Worm (Caenorhabditis elegans) whole organism, dauer: ENCODE results near the gene B0198.2.

Experiments used
- unc-62 ChIP-seq: sonication (generic microtip); optimal IDR thresholded peaks from 2 replicates; lab custom pipeline; 2017; ENCODE audit warnings: missing biosample characterization, missing genetic modification reagents, missing genetic modification characterization

B0198.2 gene

DNA sequence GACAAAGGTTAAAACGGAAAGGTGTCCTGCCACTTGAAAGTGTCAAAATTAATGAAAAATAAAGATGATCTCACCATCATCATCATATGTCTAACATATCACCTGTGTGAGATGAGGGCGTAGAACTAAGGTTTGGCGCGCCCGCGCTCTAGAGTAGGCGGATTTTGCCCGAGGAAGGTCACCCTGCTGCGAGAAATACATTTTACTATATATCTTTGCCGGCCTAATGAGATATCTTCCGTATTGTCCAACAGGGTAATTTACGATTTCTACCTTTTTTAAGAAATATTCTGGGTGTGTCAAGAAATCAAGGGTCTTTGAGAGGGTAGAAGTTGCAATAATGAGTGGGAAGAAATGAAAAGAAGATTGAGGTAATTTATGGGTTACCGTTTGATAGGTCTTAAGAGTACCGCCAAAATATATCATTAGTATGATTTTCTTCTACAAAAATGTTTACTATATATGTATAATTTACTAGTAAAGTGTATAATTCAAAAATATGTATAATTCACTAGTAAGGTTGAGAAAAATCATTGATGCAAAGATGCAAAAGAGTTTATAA lies 17.6 kb upstream of the B0198.2 start:
- no peak for TF ChIP-seq unc-62

DNA sequence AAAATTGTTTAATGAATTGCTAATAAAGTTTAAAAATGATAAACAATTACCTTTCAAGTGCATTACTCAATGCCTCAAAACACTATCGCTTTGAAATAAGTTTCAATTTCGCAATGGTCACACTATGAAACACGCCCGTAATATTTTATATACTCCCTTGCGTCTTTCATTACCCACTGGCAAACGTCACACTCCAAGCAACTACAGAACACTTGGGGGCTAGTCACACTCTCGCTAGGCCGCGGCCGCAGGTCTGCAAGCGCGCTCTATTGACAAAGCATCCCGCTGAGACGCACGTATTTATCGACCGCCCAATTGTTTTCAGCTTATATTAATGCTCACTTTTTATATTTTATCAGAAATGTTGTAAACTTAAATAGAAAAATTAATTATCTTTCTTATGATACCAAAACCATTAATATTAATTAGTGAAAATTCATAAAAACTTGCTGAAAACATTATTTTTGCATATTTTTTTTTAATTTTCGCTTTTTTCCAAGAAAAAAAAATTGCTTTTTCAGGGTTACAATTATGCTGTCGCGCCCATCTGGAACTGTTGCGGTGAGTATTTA lies 7.5 kb upstream of the B0198.2 start, which contains the start of the genes nmat-1 and ucr-2.1:
Gene nmat-1, minus strand, starts transcription at position 136 of the 572 bp plus-strand sequence.
Gene ucr-2.1, plus strand, starts transcription at position 522 of the 572 bp plus-strand sequence.
- TF ChIP-seq unc-62: no peak

DNA sequence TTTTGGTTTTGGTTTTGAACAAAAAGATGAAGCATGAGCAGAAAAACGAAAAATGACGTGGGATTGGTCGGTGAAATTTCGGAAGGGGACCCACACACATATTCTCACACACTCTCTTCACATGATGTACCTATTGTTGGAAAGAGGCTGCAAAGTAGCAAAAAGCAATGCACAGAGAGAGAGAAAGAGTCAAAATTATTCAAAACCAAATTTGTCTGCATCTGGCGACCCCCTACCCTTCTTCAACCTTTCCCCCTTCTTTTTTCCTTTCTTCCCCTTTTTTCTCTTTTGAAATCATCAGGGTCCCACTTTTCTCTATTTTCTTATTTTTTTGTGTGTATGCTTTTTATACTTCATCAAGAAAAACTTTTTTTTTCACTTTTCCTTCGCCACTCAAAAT lies 4.1 kb upstream of the B0198.2 start:
- TF ChIP-seq unc-62: no peak

DNA sequence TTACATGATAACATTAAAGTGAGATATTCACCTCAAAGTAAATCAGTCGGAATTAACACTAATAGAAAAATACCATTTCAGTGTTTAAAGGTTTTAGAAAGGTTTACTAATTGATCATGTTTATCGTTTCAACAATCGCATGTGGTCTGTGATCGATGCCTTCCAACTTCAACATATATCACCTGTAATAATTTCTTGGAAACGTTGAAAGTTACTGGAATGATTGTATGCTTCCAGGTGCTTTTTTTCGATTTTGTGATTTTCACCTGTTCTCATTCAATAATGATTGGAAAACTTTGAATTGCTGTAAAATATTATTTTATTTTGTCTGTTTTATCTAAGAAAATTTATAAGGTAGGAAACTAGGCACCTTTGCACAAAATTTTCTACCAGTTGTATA lies 3.0 kb upstream of the B0198.2 start:
- TF ChIP-seq unc-62: no peak

DNA sequence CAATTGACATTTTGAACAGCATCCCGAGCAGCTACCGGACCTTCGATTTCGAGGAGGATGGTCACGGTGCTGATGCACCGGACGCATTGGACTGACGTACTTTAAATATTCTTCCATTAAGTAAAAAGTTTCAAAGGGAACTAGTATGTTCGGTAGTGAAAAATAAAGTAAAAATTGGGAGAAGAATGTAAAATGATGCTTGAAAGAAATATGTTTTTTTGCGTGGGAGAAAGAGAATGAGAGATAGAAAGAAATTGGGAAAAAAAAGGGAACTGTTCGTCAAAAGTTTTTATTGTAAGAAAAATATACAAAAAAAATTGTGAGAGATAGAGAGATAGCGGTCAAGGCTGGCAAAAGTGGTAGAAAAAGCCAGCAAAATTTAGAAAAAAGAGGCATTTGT lies 8.4 kb downstream of the B0198.2 start, which contains the start of gene tsp-20:
Gene tsp-20, minus strand, starts transcription at position 101 of the 400 bp plus-strand sequence.
- TF ChIP-seq unc-62: no peak

DNA sequence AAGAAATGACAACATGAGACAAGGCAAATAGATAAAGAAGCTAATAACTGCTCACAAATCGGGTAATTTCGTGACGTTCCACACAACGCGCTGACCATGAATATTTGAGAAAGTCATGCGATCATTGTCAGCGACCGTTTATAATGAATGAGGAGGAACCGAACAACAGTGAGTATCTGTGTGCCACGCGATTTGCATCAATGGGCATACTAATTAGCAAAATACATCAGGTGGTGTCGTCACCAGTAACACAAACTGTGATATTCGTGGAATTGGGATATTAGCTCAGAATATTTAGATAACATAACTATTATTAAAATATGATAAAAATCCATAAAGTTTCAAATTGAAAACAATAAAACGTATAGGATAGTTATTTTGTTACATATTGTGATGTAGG lies 9.1 kb downstream of the B0198.2 start:
- TF ChIP-seq unc-62: no peak

DNA sequence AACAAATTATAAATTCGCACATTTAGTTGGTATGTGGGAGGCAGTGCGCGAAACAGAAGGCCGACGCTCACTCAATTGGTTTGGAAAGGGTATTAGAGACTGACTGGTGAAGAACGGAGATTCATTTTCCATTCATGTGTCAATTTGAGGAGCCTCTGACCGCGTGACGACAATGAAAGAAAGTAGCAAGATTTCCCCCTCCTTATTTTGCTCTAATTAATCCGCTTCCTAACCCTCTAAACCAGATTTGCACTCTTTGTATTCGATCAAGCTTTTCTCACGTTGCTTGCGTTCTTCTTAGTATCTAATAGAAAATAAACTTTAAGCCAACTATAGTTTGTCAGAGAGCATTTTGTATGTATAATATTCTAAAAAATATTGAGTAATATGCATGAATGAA lies 10.6 kb downstream of the B0198.2 start:
- TF ChIP-seq unc-62: no peak

DNA sequence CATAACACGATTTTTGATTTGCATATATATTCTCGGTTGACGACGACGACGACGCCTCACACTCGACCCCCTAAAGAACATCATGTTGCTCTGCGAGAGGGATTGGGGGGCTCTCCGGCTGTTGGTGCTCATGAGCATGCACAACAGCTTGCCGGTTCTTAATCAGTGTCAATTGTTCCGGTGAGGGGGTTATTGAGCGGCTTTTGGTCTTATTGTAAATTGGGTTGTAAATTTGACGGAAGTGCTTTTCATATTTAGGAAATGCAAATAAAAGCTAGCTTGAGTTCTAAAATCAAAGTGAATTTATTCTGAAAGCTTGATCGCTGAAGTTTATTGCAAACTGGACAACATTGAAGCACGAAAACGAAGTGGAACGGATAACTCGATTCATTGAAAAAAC lies 12.4 kb downstream of the B0198.2 start:
- TF ChIP-seq unc-62: no peak

DNA sequence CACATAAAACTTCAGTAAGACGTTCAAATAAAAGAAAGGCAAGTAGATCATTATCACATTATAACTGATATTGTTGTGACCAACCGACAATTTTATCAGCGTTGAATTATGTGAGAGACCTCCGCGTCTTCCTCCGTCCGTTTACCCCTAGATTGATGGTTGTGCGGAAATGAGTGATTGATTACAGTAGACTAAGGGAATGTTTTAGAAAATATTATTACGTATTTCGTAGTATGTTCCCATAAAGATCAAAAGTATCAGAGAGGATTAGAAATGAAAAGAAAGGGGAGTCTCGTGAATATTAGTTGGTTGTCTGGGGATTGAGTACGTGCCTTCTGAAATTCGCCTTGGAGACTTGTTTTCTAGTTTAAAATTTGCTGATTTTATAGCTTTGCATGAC lies 13.2 kb downstream of the B0198.2 start:
- no peak for TF ChIP-seq unc-62

DNA sequence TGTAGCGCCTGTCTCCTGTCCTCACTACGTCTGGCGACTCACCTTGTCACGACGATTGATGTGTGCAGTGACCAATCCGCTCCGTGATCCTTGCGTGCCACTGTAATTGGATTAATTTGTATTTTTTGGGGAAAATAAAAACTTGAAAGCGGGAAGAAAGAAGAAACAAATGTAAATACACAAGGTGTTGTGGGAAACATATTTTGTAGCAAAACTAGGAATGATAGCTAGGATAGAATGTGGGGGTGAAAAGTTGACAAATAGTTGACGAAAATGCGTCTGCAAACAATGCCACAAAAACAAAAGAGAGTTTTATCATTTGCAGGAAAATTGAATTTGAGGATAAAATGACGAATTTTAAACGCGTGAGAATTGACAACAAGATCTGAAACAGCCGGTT lies 31.4 kb downstream of the B0198.2 start, which contains the start of gene B0198.3:
Gene B0198.3, minus strand, starts transcription at position 101 of the 400 bp plus-strand sequence.
- no peak for TF ChIP-seq unc-62

DNA sequence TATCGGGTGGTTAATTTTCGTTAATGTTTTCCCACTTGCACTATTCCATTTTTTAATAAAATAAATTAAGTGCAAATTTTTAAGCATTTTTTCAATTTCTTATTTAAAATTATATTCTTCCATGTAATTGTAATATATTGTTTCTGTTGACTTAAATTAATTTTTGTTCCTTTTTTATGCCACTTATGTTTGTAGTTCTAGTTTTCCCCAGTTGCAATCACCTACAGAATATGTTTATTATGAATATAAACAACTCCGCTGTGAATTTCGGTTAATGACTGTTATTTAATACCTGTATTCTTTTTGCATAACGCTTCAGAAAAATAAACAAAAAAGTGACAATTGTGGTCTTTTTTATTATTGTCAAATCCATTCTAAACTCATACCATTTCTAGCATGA lies 39.4 kb downstream of the B0198.2 start, which contains the start of gene lgc-23:
Gene lgc-23, plus strand, starts transcription at position 301 of the 400 bp plus-strand sequence.
- TF ChIP-seq unc-62: no peak

DNA sequence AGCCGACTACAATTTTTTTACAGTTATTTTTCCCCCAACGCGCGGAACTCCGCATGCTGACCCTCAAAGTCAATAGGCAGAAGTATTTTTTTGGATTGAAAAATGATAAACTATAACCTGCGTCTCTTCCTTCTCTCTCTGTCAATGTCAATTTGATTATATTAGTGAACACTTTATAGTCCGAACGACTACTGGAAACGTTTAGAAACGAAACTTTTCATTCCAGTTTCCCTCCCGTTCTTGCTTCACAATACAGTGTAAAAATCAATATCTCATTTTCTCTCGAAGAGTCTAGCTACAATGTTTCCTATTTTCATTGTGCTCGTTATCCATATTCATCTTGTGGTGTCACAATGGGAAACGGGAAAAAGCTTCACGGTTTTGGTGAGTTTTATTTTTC lies 42.7 kb downstream of the B0198.2 start, which contains the start of gene lgc-24:
Gene lgc-24, plus strand, starts transcription at position 301 of the 400 bp plus-strand sequence.
- no peak for TF ChIP-seq unc-62

DNA sequence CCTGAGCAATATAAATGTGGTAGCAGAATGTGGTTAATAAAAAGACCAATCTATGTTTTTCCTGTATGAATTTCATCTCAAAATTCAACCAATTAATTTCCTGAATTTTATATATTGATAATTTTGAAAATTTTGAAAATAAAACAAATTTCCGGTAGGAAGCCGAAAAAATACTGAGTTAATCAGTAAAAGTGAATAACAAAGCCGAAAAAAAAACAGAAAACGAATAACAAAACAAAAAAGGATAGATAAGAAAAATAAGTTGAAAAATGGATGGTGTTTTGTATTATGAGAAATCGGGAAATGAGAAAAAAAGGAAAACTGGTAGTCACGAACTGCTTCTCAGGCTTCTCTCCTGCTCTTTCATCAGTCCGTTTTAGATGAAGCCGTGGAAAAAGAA lies 48.2 kb downstream of the B0198.2 start, which contains the start of gene tmem-145:
Gene tmem-145, minus strand, starts transcription at position 101 of the 400 bp plus-strand sequence.
- TF ChIP-seq unc-62: no peak

DNA sequence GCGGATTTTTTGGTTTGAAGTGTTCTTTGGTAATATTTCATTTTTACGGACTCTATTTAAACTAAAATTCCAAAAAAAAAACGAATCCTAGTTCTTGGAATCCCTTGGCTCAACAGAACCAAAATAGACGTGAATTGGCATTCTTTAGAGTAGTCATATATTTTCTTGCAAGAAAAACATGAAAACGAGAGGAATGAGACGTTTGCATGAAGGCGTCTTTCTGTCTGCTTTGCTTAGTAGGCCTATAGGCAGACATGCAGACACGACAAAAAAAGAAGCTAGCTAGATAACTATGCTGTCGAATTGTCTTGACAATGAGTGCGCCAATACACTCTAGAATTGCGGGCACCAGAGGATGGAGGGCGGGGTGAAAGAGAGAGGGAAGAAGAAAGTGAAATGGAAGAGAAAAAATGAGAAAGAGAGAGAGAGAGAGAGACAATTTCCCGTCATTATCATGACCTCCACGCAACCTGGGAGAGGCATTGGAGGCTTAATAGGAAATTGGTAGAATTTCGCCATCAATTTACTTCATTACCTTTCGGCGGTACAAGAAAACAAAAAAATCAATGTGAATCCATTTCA lies 55.1 kb downstream of the B0198.2 start:
- no peak for TF ChIP-seq unc-62
